Worm (Caenorhabditis elegans) whole organism, early embryonic: Measurements from ENCODE around the gene eif-2Bepsilon.

Experiments
- B0310.2 ChIP-seq: sonication (generic microtip); optimal IDR thresholded peaks from 2 replicates; lab custom pipeline; 2016; ENCODE audit warnings: mild to moderate bottlenecking, missing genetic modification characterization, missing compliant biosample characterization
- F13C5.2 ChIP-seq: sonication (generic microtip); optimal IDR thresholded peaks from 2 replicates; lab custom pipeline; 2017; ENCODE audit warnings: mild to moderate bottlenecking, missing genetic modification characterization, inconsistent platforms, missing compliant biosample characterization
- aly-1 ChIP-seq: sonication (generic microtip); optimal IDR thresholded peaks from 2 replicates; lab custom pipeline; 2016; ENCODE audit warnings: missing genetic modification characterization, missing compliant biosample characterization
- ama-1 ChIP-seq: fragments of 150-350 bp; optimal IDR thresholded peaks from 2 replicates; lab custom pipeline; 2014
- ceh-13 ChIP-seq: fragments of 200-800 bp; sonication (Bioruptor generic); optimal IDR thresholded peaks from 2 replicates; lab custom pipeline; 2018; ENCODE audit warnings: mild to moderate bottlenecking, missing genetic modification characterization, missing compliant biosample characterization
- ceh-36 ChIP-seq: sonication (generic microtip); optimal IDR thresholded peaks from 2 replicates; lab custom pipeline; 2016; ENCODE audit warnings: missing genetic modification characterization, inconsistent platforms, missing compliant biosample characterization
- ets-7 ChIP-seq: sonication (generic microtip); optimal IDR thresholded peaks from 2 replicates; lab custom pipeline; 2016; ENCODE audit warnings: missing genotype, missing genetic modification characterization, missing compliant biosample characterization
- flt-1 ChIP-seq: fragments of 200-800 bp; sonication (Bioruptor generic); IDR thresholded peaks from 2 replicates; pipeline ENCODE4 v1.3.6; 2022; ENCODE audit warnings: missing genetic modification characterization, missing compliant biosample characterization
- hmbx-1 ChIP-seq: sonication (generic microtip); optimal IDR thresholded peaks from 2 replicates; lab custom pipeline; 2016; ENCODE audit warnings: mild to moderate bottlenecking, missing genetic modification characterization, missing compliant biosample characterization
- hmg-4 ChIP-seq: fragments of 200-800 bp; sonication (Bioruptor generic); optimal IDR thresholded peaks from 2 replicates; lab custom pipeline; 2018; ENCODE audit warnings: mild to moderate bottlenecking, missing genetic modification characterization, missing compliant biosample characterization
- hnd-1 ChIP-seq: sonication (generic microtip); optimal IDR thresholded peaks from 2 replicates; lab custom pipeline; 2016; ENCODE audit warnings: missing genetic modification characterization, missing compliant biosample characterization
- pes-1 ChIP-seq: fragments of 200-800 bp; sonication (Bioruptor generic); IDR thresholded peaks from 2 replicates; pipeline ENCODE4 v1.3.6; 2022; ENCODE audit warnings: missing genetic modification reagents, missing genetic modification characterization, missing compliant biosample characterization
- scrt-1 ChIP-seq: fragments of 200-800 bp; sonication (Bioruptor generic); IDR thresholded peaks from 2 replicates; pipeline ENCODE4 v1.3.6; 2022; ENCODE audit warnings: missing genetic modification characterization, missing compliant biosample characterization
- sea-1 ChIP-seq: fragments of 200-800 bp; sonication (Bioruptor generic); conservative IDR thresholded peaks from 2 replicates; pipeline ENCODE4 v1.3.6; 2022; ENCODE audit warnings: missing genetic modification characterization, missing compliant biosample characterization
- tbx-11 ChIP-seq: fragments of 200-800 bp; sonication (Bioruptor generic); IDR thresholded peaks from 2 replicates; pipeline ENCODE4 v1.3.6; 2022; ENCODE audit warnings: missing genetic modification characterization, missing compliant biosample characterization
- tbx-37 ChIP-seq: fragments of 200-800 bp; sonication (Bioruptor generic); conservative IDR thresholded peaks from 2 replicates; pipeline ENCODE4 v1.3.6; 2022; ENCODE audit warnings: missing genetic modification reagents, missing genetic modification characterization, missing compliant biosample characterization
- tra-4 ChIP-seq: sonication (generic microtip); optimal IDR thresholded peaks from 2 replicates; lab custom pipeline; 2017; ENCODE audit warnings: missing genetic modification characterization, missing compliant biosample characterization

The eif-2Bepsilon gene

ce11 chrII:8668871-8669270, 7.2 kb downstream of the eif-2Bepsilon start:
- TF ChIP-seq F13C5.2 (no peak), tbx-11 (no peak), hnd-1 (tag; lab: Kevin White, UChicago) (no peak), aly-1 (tag; lab: Kevin White, UChicago) (no peak), pes-1 (GFP tag; lab: Robert Waterston, UW) (no peak), ets-7 (tag; lab: Kevin White, UChicago) (no peak), ama-1 (no peak), ceh-13 (no peak), sea-1 (GFP tag; lab: Robert Waterston, UW) (no peak), hmg-4 (no peak), flt-1 (GFP tag; lab: Robert Waterston, UW) (no peak), ceh-36 (no peak), tbx-37 (no peak), tra-4 (tag; lab: Kevin White, UChicago) (no peak), hmbx-1 (tag; lab: Kevin White, UChicago) (no peak), scrt-1 (GFP tag; lab: Robert Waterston, UW) (no peak), B0310.2 (tag; lab: Kevin White, UChicago) (no peak)

DNA sequence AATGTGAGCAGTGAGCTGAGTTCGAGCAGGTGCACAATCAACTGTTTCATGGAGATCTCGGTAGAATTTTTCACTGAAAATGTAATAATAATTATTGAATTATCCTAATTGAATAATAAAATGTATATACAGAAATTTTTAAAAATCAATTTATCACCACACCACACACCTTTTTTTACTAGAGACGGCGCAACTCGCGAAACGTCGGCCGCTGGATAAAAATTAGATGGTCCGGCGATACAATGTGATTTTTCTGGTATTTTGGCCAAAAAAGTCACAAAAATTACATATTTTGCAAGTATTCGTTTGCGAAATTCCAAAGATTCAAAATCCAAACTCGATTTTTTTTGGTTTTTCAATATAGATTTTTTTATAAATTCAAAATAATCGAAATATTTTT, 9.2 kb downstream of the eif-2Bepsilon start:
- no peak for TF ChIP-seq tbx-37
- no peak for TF ChIP-seq hmbx-1 (tag; lab: Kevin White, UChicago)
- TF ChIP-seq scrt-1 (GFP tag; lab: Robert Waterston, UW) = no peak
- TF ChIP-seq aly-1 (tag; lab: Kevin White, UChicago) = no peak
- no peak for TF ChIP-seq flt-1 (GFP tag; lab: Robert Waterston, UW)
- TF ChIP-seq sea-1 (GFP tag; lab: Robert Waterston, UW) = no peak
- TF ChIP-seq ama-1 = no peak
- no peak for TF ChIP-seq hnd-1 (tag; lab: Kevin White, UChicago)
- TF ChIP-seq B0310.2 (tag; lab: Kevin White, UChicago) = no peak
- TF ChIP-seq hmg-4 = no peak
- TF ChIP-seq ceh-36 = no peak
- no peak for TF ChIP-seq ets-7 (tag; lab: Kevin White, UChicago)
- no peak for TF ChIP-seq pes-1 (GFP tag; lab: Robert Waterston, UW)
- TF ChIP-seq tra-4 (tag; lab: Kevin White, UChicago) = no peak
- TF ChIP-seq tbx-11 = no peak

ce11 chrII:8675369-8675768, 13.7 kb downstream of the eif-2Bepsilon start:
- TF ChIP-seq tbx-11 = no peak
- TF ChIP-seq sea-1 (GFP tag; lab: Robert Waterston, UW) = no peak
- no peak for TF ChIP-seq ets-7 (tag; lab: Kevin White, UChicago)
- no peak for TF ChIP-seq hmbx-1 (tag; lab: Kevin White, UChicago)
- TF ChIP-seq ama-1 = no peak
- no peak for TF ChIP-seq scrt-1 (GFP tag; lab: Robert Waterston, UW)
- TF ChIP-seq ceh-13 = no peak

- TF ChIP-seq hnd-1 (tag; lab: Kevin White, UChicago) (no peak), tbx-11 (no peak), sea-1 (GFP tag; lab: Robert Waterston, UW) (no peak), ceh-13 (no peak), hmg-4 (no peak), scrt-1 (GFP tag; lab: Robert Waterston, UW) (no peak), tbx-37 (no peak), F13C5.2 (no peak), ama-1 (no peak), pes-1 (GFP tag; lab: Robert Waterston, UW) (no peak), hmbx-1 (tag; lab: Kevin White, UChicago) (no peak), aly-1 (tag; lab: Kevin White, UChicago) (no peak)
These were observed 18.1 kb downstream of the eif-2Bepsilon start for ce11 chrII:8679799-8680198.

DNA sequence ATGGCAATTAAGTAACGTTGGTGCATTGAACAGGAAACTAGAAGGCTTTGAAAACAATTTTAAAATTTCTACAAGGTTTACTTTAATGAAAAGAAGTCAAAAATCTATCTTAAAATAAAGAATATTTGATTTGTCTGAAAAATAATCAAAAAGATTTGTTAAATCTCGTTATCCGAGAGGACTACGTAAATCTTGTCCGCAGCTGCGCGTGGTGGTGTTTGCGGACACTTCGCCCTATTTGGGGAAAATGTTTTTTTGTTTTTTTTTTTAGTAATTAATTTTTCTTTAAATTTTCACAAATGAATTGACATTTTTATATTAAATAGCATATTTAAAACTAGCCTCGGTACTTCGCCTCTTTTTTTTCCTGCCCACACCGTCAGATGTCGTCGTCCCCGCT, 22.3 kb downstream of the eif-2Bepsilon start:
- 0 out of 2 replicates have a peak, but pooled peaks have one; percentile 22 for TF ChIP-seq flt-1 (GFP tag; lab: Robert Waterston, UW)
- no peak for TF ChIP-seq scrt-1 (GFP tag; lab: Robert Waterston, UW)

ce11 chrII:8684824-8685223, 23.2 kb downstream of the eif-2Bepsilon start, which contains the start of gene hgap-2:
TSS of gene hgap-2 (minus strand) at chrII:8684924.
- TF ChIP-seq hmbx-1 (tag; lab: Kevin White, UChicago) (no peak), F13C5.2 (no peak), B0310.2 (tag; lab: Kevin White, UChicago) (no peak), hmg-4 (no peak), ceh-36 (no peak), ets-7 (tag; lab: Kevin White, UChicago) (no peak), tra-4 (tag; lab: Kevin White, UChicago) (no peak), sea-1 (GFP tag; lab: Robert Waterston, UW) (no peak), flt-1 (GFP tag; lab: Robert Waterston, UW) (no peak), hnd-1 (tag; lab: Kevin White, UChicago) (no peak), ceh-13 (no peak), tbx-11 (no peak), scrt-1 (GFP tag; lab: Robert Waterston, UW) (no peak), aly-1 (tag; lab: Kevin White, UChicago) (no peak), ama-1 (no peak), pes-1 (GFP tag; lab: Robert Waterston, UW) (no peak), tbx-37 (no peak)

- TF ChIP-seq hnd-1 (tag; lab: Kevin White, UChicago) (no peak), F13C5.2 (no peak), ama-1 (no peak), scrt-1 (GFP tag; lab: Robert Waterston, UW) (no peak), hmbx-1 (tag; lab: Kevin White, UChicago) (no peak), tbx-37 (no peak), ceh-36 (no peak), flt-1 (GFP tag; lab: Robert Waterston, UW) (no peak), B0310.2 (tag; lab: Kevin White, UChicago) (no peak), hmg-4 (no peak), ets-7 (tag; lab: Kevin White, UChicago) (no peak), pes-1 (GFP tag; lab: Robert Waterston, UW) (no peak)
These were observed 24.0 kb downstream of the eif-2Bepsilon start, which contains the start of gene C34C6.9 for ce11 chrII:8685623-8686022. TSS of gene C34C6.9 (plus strand) at chrII:8685923.
